Worm (Caenorhabditis elegans): Measurements from ENCODE around the gene C01G6.9.

ce11 chrII:9314733-9315132 lies 19.1 kb upstream of the C01G6.9 start:
- no peak for TF ChIP-seq ceh-82 (tag; optimal IDR thresholded peaks at IDR 0.05)
- no peak for TF ChIP-seq nhr-77 (tag; optimal IDR thresholded peaks at IDR 0.05)
- TF ChIP-seq ztf-11 (tag; optimal IDR thresholded peaks at IDR 0.05), result no peak

Data from whole organism, L1 larva.